Fruit fly (Drosophila melanogaster): ENCODE results near the gene r-l.
A peak's percentile ranks its signal among the peaks of the same experiment; 100 is the strongest.

Gene r-l

dm6 chr3R:21065696-21066080 lies 7.4 kb downstream of the r-l start:
- no peak for TF ChIP-seq Mnt (GFP tag; optimal IDR thresholded peaks at IDR 0.05)
- TF ChIP-seq CG12768 (GFP tag; optimal IDR thresholded peaks at IDR 0.05), result no peak
- peak; percentile 2 for TF ChIP-seq tj (GFP tag; optimal IDR thresholded peaks at IDR 0.05)
- TF ChIP-seq CG14711 (tag; optimal IDR thresholded peaks at IDR 0.05), result no peak
- no peak for TF ChIP-seq Crg-1 (GFP tag; optimal IDR thresholded peaks at IDR 0.05)
- no peak for TF ChIP-seq pad (GFP tag; optimal IDR thresholded peaks at IDR 0.05)
- no peak for TF ChIP-seq toe (GFP tag; optimal IDR thresholded peaks at IDR 0.05)
- no peak for TF ChIP-seq CG7045 (GFP tag; optimal IDR thresholded peaks at IDR 0.05)
- TF ChIP-seq cic (GFP tag; optimal IDR thresholded peaks at IDR 0.05), result no peak
- TF ChIP-seq kay (GFP tag; ENCODE audit: borderline replicate concordance), result peak; percentile 99

- peak; percentile 81 for TF ChIP-seq bab1 (GFP tag; optimal IDR thresholded peaks at IDR 0.05)
- peak; percentile 50 for TF ChIP-seq Crg-1 (GFP tag; optimal IDR thresholded peaks at IDR 0.05)
- TF ChIP-seq Mnt (GFP tag; optimal IDR thresholded peaks at IDR 0.05), result peak; percentile 56
- TF ChIP-seq ovo (GFP tag; optimal IDR thresholded peaks at IDR 0.05), result peak; percentile 7
- TF ChIP-seq toe (GFP tag; optimal IDR thresholded peaks at IDR 0.05), result no peak
- TF ChIP-seq cnc (optimal IDR thresholded peaks at IDR 0.05), result no peak
- peak; percentile 22 for TF ChIP-seq CG7045 (GFP tag; optimal IDR thresholded peaks at IDR 0.05)
- peak; percentile 42 for TF ChIP-seq CG1620 (GFP tag; optimal IDR thresholded peaks at IDR 0.05)
- TF ChIP-seq tj (GFP tag; optimal IDR thresholded peaks at IDR 0.05), result peak; percentile 5
- TF ChIP-seq Clk (GFP tag; optimal IDR thresholded peaks at IDR 0.05), result no peak
- TF ChIP-seq CG12768 (GFP tag; optimal IDR thresholded peaks at IDR 0.05), result peak; percentile 40
- peak; percentile 67 for TF ChIP-seq CG7101 (tag; optimal IDR thresholded peaks at IDR 0.05)
- TF ChIP-seq CG33017 (tag; optimal IDR thresholded peaks at IDR 0.05), result peak; percentile 66
- TF ChIP-seq kay (GFP tag; ENCODE audit: borderline replicate concordance), result peak; percentile 91
- peak; percentile 2 for TF ChIP-seq CG14711 (tag; optimal IDR thresholded peaks at IDR 0.05)
- no peak for TF ChIP-seq CG5204 (GFP tag; optimal IDR thresholded peaks at IDR 0.05)
- peak; percentile 39 for TF ChIP-seq Hr96 (GFP tag; optimal IDR thresholded peaks at IDR 0.05)
- peak; percentile 73 for TF ChIP-seq cic (GFP tag; optimal IDR thresholded peaks at IDR 0.05)
- TF ChIP-seq pad (GFP tag; optimal IDR thresholded peaks at IDR 0.05), result no peak
- TF ChIP-seq CG11617 (GFP tag; optimal IDR thresholded peaks at IDR 0.05), result peak; percentile 46
Observed at dm6 chr3R:21065010-21065695, 8.0 kb downstream of the r-l start, which contains the start of gene AnxB9. Gene AnxB9 (plus strand): TSS chr3R:21065241.

- no peak for TF ChIP-seq bab1 (GFP tag; optimal IDR thresholded peaks at IDR 0.05)
- peak; percentile 3 for TF ChIP-seq cic (GFP tag; optimal IDR thresholded peaks at IDR 0.05)
- TF ChIP-seq pad (GFP tag; optimal IDR thresholded peaks at IDR 0.05), result peak; percentile 88
- peak; percentile 73 for TF ChIP-seq kay (GFP tag; ENCODE audit: borderline replicate concordance)
- peak; percentile 15 for TF ChIP-seq CG1620 (GFP tag; optimal IDR thresholded peaks at IDR 0.05)
- no peak for TF ChIP-seq ovo (GFP tag; optimal IDR thresholded peaks at IDR 0.05)
Observed at dm6 chr3R:21064000-21064924, 8.9 kb downstream of the r-l start, which contains the start of gene Cortactin. Gene Cortactin (minus strand): TSS chr3R:21064471.

- TF ChIP-seq cic (GFP tag; optimal IDR thresholded peaks at IDR 0.05), result no peak
- no peak for TF ChIP-seq CG12768 (GFP tag; optimal IDR thresholded peaks at IDR 0.05)
- TF ChIP-seq CG7045 (GFP tag; optimal IDR thresholded peaks at IDR 0.05), result no peak
- no peak for TF ChIP-seq CG5204 (GFP tag; optimal IDR thresholded peaks at IDR 0.05)
- no peak for TF ChIP-seq Crg-1 (GFP tag; optimal IDR thresholded peaks at IDR 0.05)
- TF ChIP-seq CG11617 (GFP tag; optimal IDR thresholded peaks at IDR 0.05), result no peak
- no peak for TF ChIP-seq bab1 (GFP tag; optimal IDR thresholded peaks at IDR 0.05)
- TF ChIP-seq tj (GFP tag; optimal IDR thresholded peaks at IDR 0.05), result no peak
- no peak for TF ChIP-seq CG1620 (GFP tag; optimal IDR thresholded peaks at IDR 0.05)
- no peak for TF ChIP-seq Mnt (GFP tag; optimal IDR thresholded peaks at IDR 0.05)
- no peak for TF ChIP-seq cnc (optimal IDR thresholded peaks at IDR 0.05)
- TF ChIP-seq CG7101 (tag; optimal IDR thresholded peaks at IDR 0.05), result no peak
- TF ChIP-seq CG14711 (tag; optimal IDR thresholded peaks at IDR 0.05), result no peak
- no peak for TF ChIP-seq pad (GFP tag; optimal IDR thresholded peaks at IDR 0.05)
- no peak for TF ChIP-seq kay (GFP tag; ENCODE audit: borderline replicate concordance)
Observed at dm6 chr3R:21063433-21063832, 9.7 kb downstream of the r-l start.

dm6 chr3R:21060430-21061245 lies 12.5 kb downstream of the r-l start, which contains the start of gene Mvl:
Gene Mvl (minus strand): TSS chr3R:21060800.
- TF ChIP-seq ovo (GFP tag; optimal IDR thresholded peaks at IDR 0.05), result peak; percentile 37
- peak; percentile 76 for TF ChIP-seq Mnt (GFP tag; optimal IDR thresholded peaks at IDR 0.05)
- TF ChIP-seq CG5204 (GFP tag; optimal IDR thresholded peaks at IDR 0.05), result no peak
- TF ChIP-seq CG7101 (tag; optimal IDR thresholded peaks at IDR 0.05), result peak; percentile 11
- TF ChIP-seq toe (GFP tag; optimal IDR thresholded peaks at IDR 0.05), result no peak
- peak; percentile 59 for TF ChIP-seq tj (GFP tag; optimal IDR thresholded peaks at IDR 0.05)
- peak; percentile 98 for TF ChIP-seq pad (GFP tag; optimal IDR thresholded peaks at IDR 0.05)
- no peak for TF ChIP-seq Clk (GFP tag; optimal IDR thresholded peaks at IDR 0.05)
- no peak for TF ChIP-seq Hr96 (GFP tag; optimal IDR thresholded peaks at IDR 0.05)
- peak; percentile 19 for TF ChIP-seq CG12768 (GFP tag; optimal IDR thresholded peaks at IDR 0.05)
- TF ChIP-seq cic (GFP tag; optimal IDR thresholded peaks at IDR 0.05), result peak; percentile 10
